Worm (Caenorhabditis elegans): ENCODE data around the gene F46C8.1.
A peak's percentile ranks its signal among the peaks of the same experiment; 100 is the strongest.

The F46C8.1 gene

ce11 chrX:7590756-7591155 is 42.5 kb downstream of the F46C8.1 start (continued):
- peak in 1 of 2 experiments; percentile 39 for TF ChIP-seq lsy-2 (tag; optimal IDR thresholded peaks at IDR 0.05)
- no peak for TF ChIP-seq dsc-1 (tag; optimal IDR thresholded peaks at IDR 0.05)
- no peak for TF ChIP-seq skn-1 (tag; optimal IDR thresholded peaks at IDR 0.05)
- TF ChIP-seq unc-98 (GFP tag; IDR thresholded peaks at IDR 0.05) = no peak
- no peak for TF ChIP-seq Y116A8C.19 (tag; optimal IDR thresholded peaks at IDR 0.05; ENCODE audit: borderline replicate concordance)
- TF ChIP-seq isw-1 (GFP tag; IDR thresholded peaks at IDR 0.05) = no peak
- no peak for TF ChIP-seq C34B4.2 (tag; optimal IDR thresholded peaks at IDR 0.05)
- no peak for TF ChIP-seq ets-5 (GFP tag; IDR thresholded peaks at IDR 0.05)
- no peak for TF ChIP-seq zip-4 (GFP tag; optimal IDR thresholded peaks at IDR 0.05)
- TF ChIP-seq nhr-237 (tag; optimal IDR thresholded peaks at IDR 0.05) = no peak
- no peak for TF ChIP-seq ceh-8 (GFP tag; optimal IDR thresholded peaks at IDR 0.05)
- peak; percentile 4 for TF ChIP-seq mep-1 (tag; optimal IDR thresholded peaks at IDR 0.05)

ce11 chrX:7593931-7594544 is 45.8 kb downstream of the F46C8.1 start:
- no peak for TF ChIP-seq nhr-11 (tag; optimal IDR thresholded peaks at IDR 0.05)
- no peak for TF ChIP-seq C34B4.2 (tag; optimal IDR thresholded peaks at IDR 0.05)
- peak; percentile 28 for TF ChIP-seq nhr-20 (tag; optimal IDR thresholded peaks at IDR 0.05)
- TF ChIP-seq egl-27 (tag; optimal IDR thresholded peaks at IDR 0.05) = no peak
- TF ChIP-seq ceh-90 (tag; optimal IDR thresholded peaks at IDR 0.05) = no peak
- no peak for TF ChIP-seq alr-1 (tag; optimal IDR thresholded peaks at IDR 0.05; ENCODE audit: borderline replicate concordance)
- TF ChIP-seq efl-1 (optimal IDR thresholded peaks at IDR 0.05) = no peak
- no peak for TF ChIP-seq efl-1 (GFP tag; optimal IDR thresholded peaks at IDR 0.05 in 1 of 2)
- no peak for TF ChIP-seq nhr-77 (tag; optimal IDR thresholded peaks at IDR 0.05)
- TF ChIP-seq hlh-4 (tag; optimal IDR thresholded peaks at IDR 0.05) = no peak
- TF ChIP-seq tlp-1 (tag; optimal IDR thresholded peaks at IDR 0.05) = no peak
- no peak for TF ChIP-seq pag-3 (tag; optimal IDR thresholded peaks at IDR 0.05; ENCODE audit: borderline replicate concordance, insufficient read depth)
- TF ChIP-seq grh-1 (GFP tag; IDR thresholded peaks at IDR 0.05) = no peak
- no peak for TF ChIP-seq mep-1 (tag; optimal IDR thresholded peaks at IDR 0.05)
- no peak for TF ChIP-seq fkh-4 (tag; optimal IDR thresholded peaks at IDR 0.05; ENCODE audit: borderline replicate concordance)
- no peak for TF ChIP-seq rnt-1 (tag; optimal IDR thresholded peaks at IDR 0.05)
- no peak for TF ChIP-seq snu-23 (GFP tag; optimal IDR thresholded peaks at IDR 0.05)
- TF ChIP-seq pax-3 (tag; optimal IDR thresholded peaks at IDR 0.05) = no peak
- TF ChIP-seq C16A3.4 (tag; optimal IDR thresholded peaks at IDR 0.05) = no peak
- no peak for TF ChIP-seq F16B12.6 (tag; optimal IDR thresholded peaks at IDR 0.05)
- peak; percentile 5 for TF ChIP-seq nhr-71 (tag; optimal IDR thresholded peaks at IDR 0.05)
- TF ChIP-seq sptf-1 (tag; optimal IDR thresholded peaks at IDR 0.05) = no peak
- TF ChIP-seq lin-14 (GFP tag; optimal IDR thresholded peaks at IDR 0.05) = peak; percentile 49
- TF ChIP-seq nhr-85 (tag) = peak; percentile 78
- no peak for TF ChIP-seq ceh-63 (GFP tag; optimal IDR thresholded peaks at IDR 0.05)
- no peak for TF ChIP-seq tbx-2 (tag; optimal IDR thresholded peaks at IDR 0.05)
- no peak for TF ChIP-seq lir-3 (tag; optimal IDR thresholded peaks at IDR 0.05; ENCODE audit: poor library complexity)
- no peak for TF ChIP-seq ceh-8 (GFP tag; optimal IDR thresholded peaks at IDR 0.05)
- no peak for TF ChIP-seq lin-35 (GFP tag; optimal IDR thresholded peaks at IDR 0.05)
- TF ChIP-seq lsy-2 (tag; optimal IDR thresholded peaks at IDR 0.05) = peak in 1 of 2 experiments; percentile 3
- TF ChIP-seq irx-1 (tag; optimal IDR thresholded peaks at IDR 0.05) = no peak
- no peak for TF ChIP-seq zag-1 (tag; optimal IDR thresholded peaks at IDR 0.05)
- peak in 1 of 2 experiments; percentile 35 for TF ChIP-seq mdl-1 (tag; optimal IDR thresholded peaks at IDR 0.05)
- TF ChIP-seq unc-86 (tag; optimal IDR thresholded peaks at IDR 0.05) = no peak
- no peak for TF ChIP-seq nhr-47 (tag; optimal IDR thresholded peaks at IDR 0.05)
- no peak for TF ChIP-seq ceh-88 (GFP tag; IDR thresholded peaks at IDR 0.05)
- TF ChIP-seq hpl-2 (GFP tag; optimal IDR thresholded peaks at IDR 0.05) = no peak
- peak; percentile 68 for TF ChIP-seq blmp-1 (tag; optimal IDR thresholded peaks at IDR 0.05)

All from whole organism, L1 larva.